Fruit fly (Drosophila melanogaster) whole organism, embryonic: ENCODE measurements around the gene kis.
A peak's percentile ranks its signal among the peaks of the same experiment; 100 is the strongest.

Experiments
- Antp ChIP-seq: fragments of 200-800 bp; sonication (Bioruptor generic); optimal IDR thresholded peaks from 3 replicates; lab custom pipeline; 2016; ENCODE audit warnings: missing biosample characterization, missing genetic modification characterization
- Asciz ChIP-seq: fragments of 200-800 bp; sonication (Bioruptor generic); optimal IDR thresholded peaks from 2 replicates; lab custom pipeline; 2017; ENCODE audit warnings: missing biosample characterization, mild to moderate bottlenecking, missing genetic modification characterization, missing genetic modification reagents
- BEAF-32 ChIP-seq: fragments of 200-800 bp; sonication (Bioruptor generic); optimal IDR thresholded peaks from 3 replicates; lab custom pipeline; 2017; ENCODE audit warnings: missing biosample characterization, missing genetic modification characterization, mild to moderate bottlenecking, moderate library complexity, missing genetic modification reagents
- CG10366 ChIP-seq: fragments of 200-800 bp; sonication (Bioruptor generic); IDR thresholded peaks from 2 replicates; pipeline ENCODE4 v1.3.6; 2022; ENCODE audit warnings: missing biosample characterization, missing genetic modification characterization
- CG1233 ChIP-seq: fragments of 200-800 bp; sonication (Bioruptor generic); optimal IDR thresholded peaks from 4 replicates; lab custom pipeline; 2018; ENCODE audit warnings: missing biosample characterization, mild to moderate bottlenecking, missing genetic modification characterization
- CG13296 ChIP-seq: fragments of 200-800 bp; sonication (Bioruptor generic); optimal IDR thresholded peaks from 3 replicates; lab custom pipeline; 2018; ENCODE audit warnings: missing biosample characterization, mild to moderate bottlenecking, missing genetic modification characterization
- CG14860 ChIP-seq: fragments of 200-800 bp; sonication (Bioruptor generic); IDR thresholded peaks from 3 replicates; pipeline ENCODE4 v1.3.6; 2022; ENCODE audit warnings: missing biosample characterization, missing genetic modification characterization; ENCODE audit not compliant: partially characterized antibody
- CG15269 ChIP-seq: fragments of 200-800 bp; sonication (Bioruptor generic); optimal IDR thresholded peaks from 2 replicates; lab custom pipeline; 2018; ENCODE audit warnings: missing biosample characterization, mild to moderate bottlenecking, missing genetic modification characterization, moderate library complexity
- CG1603 ChIP-seq: fragments of 200-800 bp; sonication (Bioruptor generic); optimal IDR thresholded peaks from 2 replicates; lab custom pipeline; 2019; ENCODE audit warnings: missing biosample characterization, mild to moderate bottlenecking, missing genetic modification characterization, moderate library complexity
- CG17912 ChIP-seq: fragments of 200-800 bp; sonication (Bioruptor generic); optimal IDR thresholded peaks from 2 replicates; lab custom pipeline; 2018; ENCODE audit warnings: missing biosample characterization, mild to moderate bottlenecking, missing genetic modification characterization
- CG18476 ChIP-seq: fragments of 200-800 bp; sonication (Bioruptor generic); optimal IDR thresholded peaks from 2 replicates; lab custom pipeline; 2016; ENCODE audit warnings: missing biosample characterization, mild to moderate bottlenecking, missing genetic modification characterization
- CG18764 ChIP-seq: fragments of 200-800 bp; sonication (Bioruptor generic); optimal IDR thresholded peaks from 3 replicates; lab custom pipeline; 2016; ENCODE audit warnings: missing biosample characterization, missing genetic modification characterization
- CG30403 ChIP-seq: fragments of 200-800 bp; sonication (Bioruptor generic); optimal IDR thresholded peaks from 3 replicates; lab custom pipeline; 2016; ENCODE audit warnings: missing biosample characterization, missing genetic modification characterization
- CG31224 ChIP-seq: fragments of 200-800 bp; sonication (Bioruptor generic); IDR thresholded peaks from 2 replicates; pipeline ENCODE4 v1.3.6; 2022; ENCODE audit warnings: missing biosample characterization, missing genetic modification characterization
- CG43689 ChIP-seq: fragments of 200-800 bp; sonication (Bioruptor generic); IDR thresholded peaks from 2 replicates; pipeline ENCODE4 v1.3.6; 2022; ENCODE audit warnings: missing biosample characterization, missing genetic modification characterization
- CG7928 ChIP-seq: fragments of 200-800 bp; sonication (Bioruptor generic); optimal IDR thresholded peaks from 2 replicates; lab custom pipeline; 2017; ENCODE audit warnings: missing biosample characterization, mild to moderate bottlenecking, missing genetic modification characterization
- CkIIα-i1 ChIP-seq: fragments of 200-800 bp; sonication (Bioruptor generic); IDR thresholded peaks from 2 replicates; pipeline ENCODE4 v1.3.6; 2022; ENCODE audit warnings: missing biosample characterization, missing genetic modification characterization
- Dek ChIP-seq: fragments of 200-800 bp; sonication (Bioruptor generic); optimal IDR thresholded peaks from 3 replicates; lab custom pipeline; 2019; ENCODE audit warnings: missing biosample characterization, mild to moderate bottlenecking, missing genetic modification characterization, moderate library complexity
- H15 ChIP-seq: fragments of 200-800 bp; sonication (Bioruptor generic); IDR thresholded peaks from 3 replicates; pipeline ENCODE4 v1.3.6; 2022; ENCODE audit warnings: missing biosample characterization, missing genetic modification characterization
- HLH3B ChIP-seq: fragments of 200-800 bp; sonication (Bioruptor generic); IDR thresholded peaks from 2 replicates; pipeline ENCODE4 v1.3.6; 2022; ENCODE audit warnings: missing biosample characterization, missing genetic modification characterization
- HLHmδ ChIP-seq: fragments of 200-800 bp; sonication (Bioruptor generic); optimal IDR thresholded peaks from 2 replicates; lab custom pipeline; 2018; ENCODE audit warnings: missing biosample characterization, mild to moderate bottlenecking, missing genetic modification characterization, moderate library complexity
- Kr ChIP-seq: fragments of 200-800 bp; sonication (Bioruptor generic); optimal IDR thresholded peaks from 2 replicates; lab custom pipeline; 2017; ENCODE audit warnings: missing biosample characterization, mild to moderate bottlenecking, missing genetic modification characterization
- Lim3 ChIP-seq: fragments of 200-800 bp; sonication (Bioruptor generic); IDR thresholded peaks from 2 replicates; pipeline ENCODE4 v1.3.6; 2022; ENCODE audit warnings: missing biosample characterization, missing genetic modification characterization
- MBD-R2 ChIP-seq: fragments of 200-800 bp; sonication (Bioruptor generic); IDR thresholded peaks from 2 replicates; pipeline ENCODE4 v1.3.6; 2022; ENCODE audit warnings: missing biosample characterization, missing genetic modification characterization
- MTF-1 ChIP-seq: fragments of 200-800 bp; sonication (Bioruptor generic); optimal IDR thresholded peaks from 2 replicates; lab custom pipeline; 2018; ENCODE audit warnings: missing biosample characterization, mild to moderate bottlenecking, missing genetic modification characterization, borderline replicate concordance
- Mes4 ChIP-seq: fragments of 200-800 bp; sonication (Bioruptor generic); optimal IDR thresholded peaks from 2 replicates; lab custom pipeline; 2016; ENCODE audit warnings: missing biosample characterization, missing genetic modification characterization
- NK7.1 ChIP-seq: fragments of 200-800 bp; sonication (Bioruptor generic); optimal IDR thresholded peaks from 3 replicates; lab custom pipeline; 2016; ENCODE audit warnings: missing biosample characterization, missing genetic modification characterization
- PHDP ChIP-seq: fragments of 200-800 bp; sonication (Bioruptor generic); optimal IDR thresholded peaks from 3 replicates; lab custom pipeline; 2018; ENCODE audit warnings: missing biosample characterization, mild to moderate bottlenecking, missing genetic modification characterization, moderate library complexity
- Scr ChIP-seq: fragments of 200-800 bp; sonication (Bioruptor generic); IDR thresholded peaks from 2 replicates; pipeline ENCODE4 v1.3.6; 2022; ENCODE audit warnings: missing biosample characterization, missing genetic modification characterization; ENCODE audit not compliant: partially characterized antibody
- Sry-δ ChIP-seq: fragments of 200-800 bp; sonication (Bioruptor generic); optimal IDR thresholded peaks from 2 replicates; lab custom pipeline; 2016; ENCODE audit warnings: missing biosample characterization, missing genetic modification characterization
- ac ChIP-seq: fragments of 200-800 bp; sonication (Bioruptor generic); optimal IDR thresholded peaks from 3 replicates; lab custom pipeline; 2017; ENCODE audit warnings: missing biosample characterization, mild to moderate bottlenecking, missing genetic modification characterization
- cg ChIP-seq: fragments of 200-800 bp; sonication (Bioruptor generic); optimal IDR thresholded peaks from 3 replicates; lab custom pipeline; 2019; ENCODE audit warnings: missing biosample characterization, mild to moderate bottlenecking, missing genetic modification characterization, moderate library complexity
- dysf ChIP-seq: fragments of 200-800 bp; sonication (Bioruptor generic); IDR thresholded peaks from 3 replicates; pipeline ENCODE4 v1.3.6; 2022; ENCODE audit warnings: missing biosample characterization, missing genetic modification characterization
- esg ChIP-seq: fragments of 200-800 bp; sonication (Bioruptor generic); conservative IDR thresholded peaks from 2 replicates; pipeline ENCODE4 v1.3.6; 2022; ENCODE audit warnings: missing biosample characterization, missing genetic modification characterization
- fru ChIP-seq: fragments of >200 bp; optimal IDR thresholded peaks from 2 replicates; lab custom pipeline; 2017
- gce ChIP-seq: fragments of 200-800 bp; sonication (Bioruptor generic); IDR thresholded peaks from 3 replicates; pipeline ENCODE4 v1.3.6; 2022; ENCODE audit warnings: missing biosample characterization, missing genetic modification characterization
- gem ChIP-seq: fragments of 200-800 bp; sonication (Bioruptor generic); optimal IDR thresholded peaks from 2 replicates; lab custom pipeline; 2019; ENCODE audit warnings: missing biosample characterization, mild to moderate bottlenecking, missing genetic modification characterization, moderate library complexity
- gsb-n ChIP-seq: fragments of 200-800 bp; sonication (Bioruptor generic); optimal IDR thresholded peaks from 3 replicates; lab custom pipeline; 2018; ENCODE audit warnings: missing biosample characterization, mild to moderate bottlenecking, missing genetic modification characterization
- gt ChIP-seq: fragments of 200-800 bp; sonication (Bioruptor generic); IDR thresholded peaks from 2 replicates; pipeline ENCODE4 v1.3.6; 2022; ENCODE audit warnings: missing biosample characterization, missing genetic modification characterization
- hkb ChIP-seq, 2 experiments: fragments of 200-800 bp in 1 of 2; fragments of >200 bp in 1 of 2; sonication (Bioruptor generic) in 1 of 2; IDR thresholded peaks in 1 of 2; optimal IDR thresholded peaks in 1 of 2; 2 replicates each; pipeline versions ENCODE4 v1.3.6 to Lab custom; 2017 to 2022; ENCODE audit warnings: missing biosample characterization in 1 of 2, missing genetic modification characterization in 1 of 2
- ind ChIP-seq: fragments of 200-800 bp; sonication (Bioruptor generic); optimal IDR thresholded peaks from 3 replicates; lab custom pipeline; 2016; ENCODE audit warnings: missing biosample characterization, missing genetic modification characterization
- insv ChIP-seq, 2 experiments: fragments of 200-800 bp; sonication (Bioruptor generic); optimal IDR thresholded peaks; 3 replicates each; lab custom pipeline; 2016 to 2018; ENCODE audit warnings: missing biosample characterization in 2 of 2, missing genetic modification characterization in 2 of 2
- klu ChIP-seq: fragments of 200-800 bp; sonication (Bioruptor generic); IDR thresholded peaks from 2 replicates; pipeline ENCODE4 v1.3.6; 2022; ENCODE audit warnings: missing biosample characterization, missing genetic modification characterization
- otp ChIP-seq: fragments of 200-800 bp; sonication (Bioruptor generic); IDR thresholded peaks from 3 replicates; pipeline ENCODE4, ENCODE4 v1.3.6; 2022; ENCODE audit warnings: missing biosample characterization, missing genetic modification characterization
- salm ChIP-seq: fragments of 200-800 bp; sonication (Bioruptor generic); optimal IDR thresholded peaks from 2 replicates; lab custom pipeline; 2018; ENCODE audit warnings: missing biosample characterization, mild to moderate bottlenecking, missing genetic modification characterization
- sens-2 ChIP-seq: fragments of 200-800 bp; sonication (Bioruptor generic); IDR thresholded peaks from 2 replicates; pipeline ENCODE4 v1.3.6; 2022; ENCODE audit warnings: missing biosample characterization, missing genetic modification characterization
- sisA ChIP-seq: fragments of 200-800 bp; sonication (Bioruptor generic); IDR thresholded peaks from 2 replicates; pipeline ENCODE4 v1.3.6; 2022; ENCODE audit warnings: missing biosample characterization, missing genetic modification characterization
- stc ChIP-seq: fragments of 200-800 bp; sonication (Bioruptor generic); IDR thresholded peaks from 2 replicates; pipeline ENCODE4 v1.3.6; 2022; ENCODE audit warnings: missing biosample characterization, missing genetic modification characterization
- tup ChIP-seq: fragments of 200-800 bp; sonication (Bioruptor generic); optimal IDR thresholded peaks from 2 replicates; lab custom pipeline; 2016; ENCODE audit warnings: missing biosample characterization, mild to moderate bottlenecking, missing genetic modification characterization, moderate library complexity
- usp ChIP-seq: fragments of >200 bp; optimal IDR thresholded peaks from 2 replicates; lab custom pipeline; 2017; ENCODE audit warnings: missing biosample characterization, missing genetic modification characterization
- wor ChIP-seq: fragments of 200-800 bp; sonication (Bioruptor generic); IDR thresholded peaks from 2 replicates; pipeline ENCODE4 v1.3.6; 2022; ENCODE audit warnings: missing biosample characterization, missing genetic modification characterization
- zen ChIP-seq: fragments of 200-800 bp; sonication (Bioruptor generic); optimal IDR thresholded peaks from 3 replicates; lab custom pipeline; 2018; ENCODE audit warnings: missing biosample characterization, mild to moderate bottlenecking, missing genetic modification characterization, moderate library complexity

Gene kis

DNA sequence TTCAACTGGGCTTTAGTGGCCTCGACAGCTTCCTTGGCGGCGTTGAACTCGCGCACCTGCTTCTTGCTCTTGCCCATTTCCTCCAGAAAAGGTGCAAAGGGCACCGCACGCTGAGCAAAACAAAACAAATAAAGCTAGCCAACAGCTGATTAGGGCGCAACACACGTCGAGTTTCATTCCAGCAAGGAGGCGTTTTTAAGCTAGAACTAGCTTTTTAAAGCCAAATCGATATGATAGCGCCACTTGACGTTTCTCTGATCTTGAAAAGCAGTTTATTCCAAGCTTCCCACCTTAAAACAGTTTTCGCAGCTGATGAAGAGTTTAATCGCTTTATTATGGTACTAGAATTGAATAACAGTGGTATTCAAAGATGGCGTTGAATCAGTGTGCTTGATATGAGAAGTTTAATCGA is 32.5 kb upstream of the kis start, which contains the start of gene CG11601 (continued):
- TF ChIP-seq esg, result no peak
- no peak for TF ChIP-seq Dek (tag; lab: Kevin White, UChicago)
- peak; percentile 20 for TF ChIP-seq Mes4 (GFP tag; lab: Kevin White, UChicago)
- TF ChIP-seq HLH3B (GFP tag; lab: Robert Waterston, UW), result no peak
- TF ChIP-seq Antp (GFP tag; lab: Kevin White, UChicago), result no peak
- TF ChIP-seq PHDP (tag; lab: Kevin White, UChicago), result peak; percentile 47
- no peak for TF ChIP-seq gsb-n (tag; lab: Kevin White, UChicago)
- TF ChIP-seq H15 (GFP tag; lab: Robert Waterston, UW), result no peak
- no peak for TF ChIP-seq CG15269 (tag; lab: Kevin White, UChicago)
- TF ChIP-seq CG13296 (GFP tag; lab: Kevin White, UChicago), result no peak
- peak; percentile 34 for TF ChIP-seq Scr
- TF ChIP-seq NK7.1 (GFP tag; lab: Kevin White, UChicago), result no peak
- TF ChIP-seq CG1233 (GFP tag; lab: Kevin White, UChicago), result no peak
- peak; percentile 98 for TF ChIP-seq CG18764 (GFP tag; lab: Kevin White, UChicago)
- no peak for TF ChIP-seq Lim3 (GFP tag; lab: Robert Waterston, UW)
- TF ChIP-seq usp, result no peak
- TF ChIP-seq HLHmδ (GFP tag; lab: Kevin White, UChicago), result no peak
- TF ChIP-seq CG30403 (GFP tag; lab: Kevin White, UChicago), result peak; percentile 59
- no peak for TF ChIP-seq gce (GFP tag; lab: Robert Waterston, UW)
- TF ChIP-seq CG18476 (GFP tag; lab: Kevin White, UChicago), result no peak
- TF ChIP-seq sens-2, result no peak
- no peak for TF ChIP-seq insv (GFP tag; optimal IDR thresholded peaks at IDR 0.05; lab: Kevin White, UChicago)
- TF ChIP-seq MTF-1 (GFP tag; lab: Kevin White, UChicago), result no peak
- peak; percentile 18 for TF ChIP-seq ind (GFP tag; lab: Kevin White, UChicago)
- TF ChIP-seq CG14860 (GFP tag; lab: Robert Waterston, UW), result no peak
- peak; percentile 62 for TF ChIP-seq CG1603
- TF ChIP-seq fru (lab: Kevin White, UChicago), result no peak
- TF ChIP-seq Sry-δ, result peak; percentile 77
- TF ChIP-seq ac (GFP tag; lab: Kevin White, UChicago), result no peak
- TF ChIP-seq cg (GFP tag; lab: Kevin White, UChicago), result no peak
- no peak for TF ChIP-seq CG17912 (GFP tag; lab: Kevin White, UChicago)
- no peak for TF ChIP-seq Kr (GFP tag; lab: Kevin White, UChicago)
- no peak for TF ChIP-seq CG43689 (GFP tag; lab: Robert Waterston, UW)
- TF ChIP-seq gt, result no peak
- no peak for TF ChIP-seq salm
- 0 out of 2 replicates have a peak, but pooled peaks have one; percentile 5 for TF ChIP-seq sisA (GFP tag; lab: Robert Waterston, UW)
- TF ChIP-seq klu (GFP tag; lab: Robert Waterston, UW), result no peak
- TF ChIP-seq CG31224 (GFP tag; lab: Robert Waterston, UW), result no peak
- no peak for TF ChIP-seq zen (tag; lab: Kevin White, UChicago)
- TF ChIP-seq BEAF-32 (GFP tag; lab: Kevin White, UChicago), result peak; percentile 40
- no peak for TF ChIP-seq tup (GFP tag; lab: Kevin White, UChicago)
- TF ChIP-seq CkIIα-i1, result no peak
- TF ChIP-seq wor (GFP tag; lab: Robert Waterston, UW), result no peak
- TF ChIP-seq CG7928 (GFP tag; lab: Kevin White, UChicago), result no peak
- TF ChIP-seq Asciz, result no peak
- TF ChIP-seq dysf (GFP tag; lab: Robert Waterston, UW), result peak; percentile 60
- no peak for TF ChIP-seq gem
- TF ChIP-seq hkb (optimal IDR thresholded peaks at IDR 0.05; lab: Kevin White, UChicago), result peak; percentile 55
- TF ChIP-seq hkb (GFP tag; IDR thresholded peaks at IDR 0.05; lab: Robert Waterston, UW), result no peak
- TF ChIP-seq otp (GFP tag; lab: Robert Waterston, UW), result no peak
- TF ChIP-seq stc, result peak; percentile 30; the same call in 1 of the 2 replicates
- peak; percentile 89 for TF ChIP-seq MBD-R2 (GFP tag; lab: Robert Waterston, UW)
- TF ChIP-seq CG10366 (GFP tag; lab: Robert Waterston, UW), result peak; percentile 33; the same call in 1 of the 2 replicates
